Fruit fly (Drosophila melanogaster) whole organism, embryonic: ENCODE data around the gene CG42237.
A peak's percentile ranks its signal among the peaks of the same experiment; 100 is the strongest.

ENCODE experiments used
- CG10147 ChIP-seq: fragments of 200-800 bp; sonication (Bioruptor generic); optimal IDR thresholded peaks from 2 replicates; lab custom pipeline; 2019; ENCODE audit warnings: missing biosample characterization, mild to moderate bottlenecking, missing genetic modification characterization, moderate library complexity
- CG10267 ChIP-seq: fragments of 200-800 bp; sonication (Bioruptor generic); optimal IDR thresholded peaks from 2 replicates; lab custom pipeline; 2018; ENCODE audit warnings: missing biosample characterization, mild to moderate bottlenecking, missing genetic modification characterization, moderate library complexity
- CG10321 ChIP-seq: fragments of 200-800 bp; sonication (Bioruptor generic); IDR thresholded peaks from 2 replicates; pipeline ENCODE4 v1.3.6; 2022; ENCODE audit warnings: missing biosample characterization, missing genetic modification characterization
- CG11560 ChIP-seq: fragments of 200-800 bp; sonication (Bioruptor generic); IDR thresholded peaks from 3 replicates; pipeline ENCODE4 v1.3.6; 2022; ENCODE audit warnings: missing biosample characterization, missing genetic modification characterization
- CG11695 ChIP-seq: fragments of 200-800 bp; sonication (Bioruptor generic); IDR thresholded peaks from 3 replicates; pipeline ENCODE4 v1.3.6; 2022; ENCODE audit warnings: missing biosample characterization, missing genetic modification characterization
- CG12071 ChIP-seq: fragments of 200-800 bp; sonication (Bioruptor generic); optimal IDR thresholded peaks from 3 replicates; lab custom pipeline; 2018; ENCODE audit warnings: missing biosample characterization, mild to moderate bottlenecking, missing genetic modification characterization
- CG1233 ChIP-seq: fragments of 200-800 bp; sonication (Bioruptor generic); optimal IDR thresholded peaks from 4 replicates; lab custom pipeline; 2018; ENCODE audit warnings: missing biosample characterization, mild to moderate bottlenecking, missing genetic modification characterization
- CG13775 ChIP-seq: fragments of 200-800 bp; sonication (Bioruptor generic); optimal IDR thresholded peaks from 3 replicates; lab custom pipeline; 2017; ENCODE audit warnings: missing biosample characterization, mild to moderate bottlenecking, missing genetic modification characterization
- CG14667 ChIP-seq: fragments of 200-800 bp; sonication (Bioruptor generic); IDR thresholded peaks from 2 replicates; pipeline ENCODE4 v1.3.6; 2022; ENCODE audit warnings: missing biosample characterization, missing genetic modification characterization
- CG15073 ChIP-seq: fragments of 200-800 bp; sonication (Bioruptor generic); optimal IDR thresholded peaks from 2 replicates; lab custom pipeline; 2016; ENCODE audit warnings: missing biosample characterization, missing genetic modification characterization
- CG1832 ChIP-seq: fragments of 200-800 bp; sonication (Bioruptor generic); optimal IDR thresholded peaks from 2 replicates; lab custom pipeline; 2017; ENCODE audit warnings: missing biosample characterization, mild to moderate bottlenecking, missing genetic modification characterization, inconsistent platforms
- CG18476 ChIP-seq: fragments of 200-800 bp; sonication (Bioruptor generic); optimal IDR thresholded peaks from 2 replicates; lab custom pipeline; 2016; ENCODE audit warnings: missing biosample characterization, mild to moderate bottlenecking, missing genetic modification characterization
- CG4424 ChIP-seq: fragments of 200-800 bp; sonication (Bioruptor generic); optimal IDR thresholded peaks from 3 replicates; lab custom pipeline; 2016; ENCODE audit warnings: missing biosample characterization, missing genetic modification characterization
- CG6765 ChIP-seq: fragments of 200-800 bp; sonication (Bioruptor generic); optimal IDR thresholded peaks from 3 replicates; lab custom pipeline; 2017; ENCODE audit warnings: missing biosample characterization, mild to moderate bottlenecking, missing genetic modification characterization
- CG7745 ChIP-seq: fragments of 200-800 bp; sonication (Bioruptor generic); optimal IDR thresholded peaks from 2 replicates; lab custom pipeline; 2018; ENCODE audit warnings: missing biosample characterization, mild to moderate bottlenecking, missing genetic modification characterization, moderate library complexity
- CG7928 ChIP-seq: fragments of 200-800 bp; sonication (Bioruptor generic); optimal IDR thresholded peaks from 2 replicates; lab custom pipeline; 2017; ENCODE audit warnings: missing biosample characterization, mild to moderate bottlenecking, missing genetic modification characterization
- CG8089 ChIP-seq: fragments of 200-800 bp; sonication (Bioruptor generic); optimal IDR thresholded peaks from 3 replicates; lab custom pipeline; 2016; ENCODE audit warnings: missing biosample characterization, missing genetic modification characterization
- CG8765 ChIP-seq: fragments of 200-800 bp; sonication (Bioruptor generic); IDR thresholded peaks from 2 replicates; pipeline ENCODE4 v1.3.6; 2022; ENCODE audit warnings: missing biosample characterization, missing genetic modification characterization
- CG8924 ChIP-seq: fragments of 200-800 bp; optimal IDR thresholded peaks from 3 replicates; lab custom pipeline; 2019; ENCODE audit warnings: missing biosample characterization, mild to moderate bottlenecking, missing genetic modification characterization, moderate library complexity
- CG9797 ChIP-seq: fragments of 200-800 bp; sonication (Bioruptor generic); optimal IDR thresholded peaks from 3 replicates; lab custom pipeline; 2018; ENCODE audit warnings: missing biosample characterization, mild to moderate bottlenecking, missing genetic modification characterization
- CG9932 ChIP-seq: fragments of 200-800 bp; sonication (Bioruptor generic); IDR thresholded peaks from 2 replicates; pipeline ENCODE4 v1.3.6; 2022; ENCODE audit warnings: missing biosample characterization, missing genetic modification characterization
- Dbx ChIP-seq: fragments of 200-800 bp; sonication (Bioruptor generic); IDR thresholded peaks from 3 replicates; pipeline ENCODE4 v1.3.6; 2022; ENCODE audit warnings: missing biosample characterization, missing genetic modification characterization
- Dref ChIP-seq: fragments of 200-800 bp; sonication (Bioruptor generic); IDR thresholded peaks from 2 replicates; pipeline ENCODE4 v1.3.6; 2022; ENCODE audit warnings: missing biosample characterization, missing genetic modification characterization
- Drgx ChIP-seq: fragments of 200-800 bp; sonication (Bioruptor generic); IDR thresholded peaks from 2 replicates; pipeline ENCODE4 v1.3.6; 2022; ENCODE audit warnings: missing biosample characterization, missing genetic modification characterization
- HHEX ChIP-seq: fragments of 200-800 bp; sonication (Bioruptor generic); optimal IDR thresholded peaks from 3 replicates; lab custom pipeline; 2017; ENCODE audit warnings: missing biosample characterization, mild to moderate bottlenecking, missing genetic modification characterization, missing genetic modification reagents
- HLHmδ ChIP-seq: fragments of 200-800 bp; sonication (Bioruptor generic); optimal IDR thresholded peaks from 2 replicates; lab custom pipeline; 2018; ENCODE audit warnings: missing biosample characterization, mild to moderate bottlenecking, missing genetic modification characterization, moderate library complexity
- Hand ChIP-seq: fragments of 200-800 bp; sonication (Bioruptor generic); optimal IDR thresholded peaks from 2 replicates; lab custom pipeline; 2017; ENCODE audit warnings: mild to moderate bottlenecking, missing biosample characterization, missing genetic modification reagents, missing genetic modification characterization
- Hmr ChIP-seq: fragments of 200-800 bp; sonication (Bioruptor generic); optimal IDR thresholded peaks from 3 replicates; lab custom pipeline; 2017; ENCODE audit warnings: mild to moderate bottlenecking, missing biosample characterization, missing genetic modification reagents, missing genetic modification characterization
- Mes4 ChIP-seq: fragments of 200-800 bp; sonication (Bioruptor generic); optimal IDR thresholded peaks from 2 replicates; lab custom pipeline; 2016; ENCODE audit warnings: missing biosample characterization, missing genetic modification characterization
- Nf-YA ChIP-seq: fragments of 200-800 bp; sonication (Bioruptor generic); IDR thresholded peaks from 2 replicates; pipeline ENCODE4 v1.3.6; 2022; ENCODE audit warnings: missing biosample characterization, missing genetic modification characterization
- Tbp ChIP-seq: fragments of >200 bp; optimal IDR thresholded peaks from 2 replicates; lab custom pipeline; 2018; ENCODE audit warnings: missing biosample characterization, missing genetic modification characterization
- Vsx1 ChIP-seq: fragments of 200-800 bp; sonication (Bioruptor generic); optimal IDR thresholded peaks from 2 replicates; lab custom pipeline; 2017; ENCODE audit warnings: missing biosample characterization, mild to moderate bottlenecking, missing genetic modification characterization, missing genetic modification reagents
- ash1 ChIP-seq: fragments of 200-800 bp; sonication (Bioruptor generic); optimal IDR thresholded peaks from 2 replicates; lab custom pipeline; 2018; ENCODE audit warnings: missing biosample characterization, mild to moderate bottlenecking, missing genetic modification characterization
- chn ChIP-seq: fragments of 200-800 bp; sonication (Bioruptor generic); optimal IDR thresholded peaks from 2 replicates; lab custom pipeline; 2016; ENCODE audit warnings: missing biosample characterization, missing genetic modification characterization
- danr ChIP-seq: fragments of 200-800 bp; sonication (Bioruptor generic); IDR thresholded peaks from 2 replicates; pipeline ENCODE4 v1.3.6; 2022; ENCODE audit warnings: missing biosample characterization, missing genetic modification characterization
- hb ChIP-seq: fragments of 200-800 bp; sonication (Bioruptor generic); IDR thresholded peaks from 3 replicates; pipeline ENCODE4 v1.3.6; 2022; ENCODE audit warnings: missing biosample characterization, missing genetic modification characterization; ENCODE audit not compliant: partially characterized antibody
- her ChIP-seq: fragments of 200-800 bp; sonication (Bioruptor generic); optimal IDR thresholded peaks from 2 replicates; lab custom pipeline; 2016; ENCODE audit warnings: missing biosample characterization, missing genetic modification characterization
- klu ChIP-seq: fragments of 200-800 bp; sonication (Bioruptor generic); IDR thresholded peaks from 2 replicates; pipeline ENCODE4 v1.3.6; 2022; ENCODE audit warnings: missing biosample characterization, missing genetic modification characterization
- knrl ChIP-seq: fragments of 200-800 bp; sonication (Bioruptor generic); IDR thresholded peaks from 3 replicates; pipeline ENCODE4 v1.3.6; 2022; ENCODE audit warnings: missing biosample characterization, missing genetic modification characterization; ENCODE audit not compliant: partially characterized antibody
- nom ChIP-seq: fragments of 200-800 bp; sonication (Bioruptor generic); optimal IDR thresholded peaks from 2 replicates; lab custom pipeline; 2017; ENCODE audit warnings: missing biosample characterization, missing genetic modification characterization, mild to moderate bottlenecking, moderate library complexity, missing genetic modification reagents
- peb ChIP-seq: fragments of 200-800 bp; sonication (Bioruptor generic); IDR thresholded peaks from 2 replicates; pipeline ENCODE4 v1.3.6; 2022; ENCODE audit warnings: missing biosample characterization, missing genetic modification characterization
- phol ChIP-seq: fragments of 200-800 bp; sonication (Bioruptor generic); optimal IDR thresholded peaks from 3 replicates; lab custom pipeline; 2018; ENCODE audit warnings: missing biosample characterization, mild to moderate bottlenecking, missing genetic modification characterization, moderate library complexity
- sens-2 ChIP-seq: fragments of 200-800 bp; sonication (Bioruptor generic); IDR thresholded peaks from 2 replicates; pipeline ENCODE4 v1.3.6; 2022; ENCODE audit warnings: missing biosample characterization, missing genetic modification characterization
- sim ChIP-seq: fragments of 200-800 bp; sonication (Bioruptor generic); IDR thresholded peaks from 2 replicates; pipeline ENCODE4 v1.3.6; 2022; ENCODE audit warnings: missing biosample characterization, missing genetic modification characterization
- tio ChIP-seq: fragments of 200-800 bp; sonication (Bioruptor generic); optimal IDR thresholded peaks from 2 replicates; lab custom pipeline; 2017; ENCODE audit warnings: missing biosample characterization, missing genetic modification characterization, inconsistent platforms
- trh ChIP-seq: fragments of 200-800 bp; sonication (Bioruptor generic); optimal IDR thresholded peaks from 2 replicates; lab custom pipeline; 2016; ENCODE audit warnings: missing biosample characterization, missing genetic modification characterization
- ttk ChIP-seq: fragments of 200-800 bp; sonication (Bioruptor generic); IDR thresholded peaks from 2 replicates; pipeline ENCODE4 v2.1.2; 2022; ENCODE audit warnings: missing biosample characterization, missing genetic modification characterization
- vnd ChIP-seq: fragments of 200-800 bp; sonication (Bioruptor generic); IDR thresholded peaks from 3 replicates; pipeline ENCODE4 v1.3.6; 2022; ENCODE audit warnings: missing biosample characterization, missing genetic modification characterization; ENCODE audit not compliant: partially characterized antibody
- yki ChIP-seq: fragments of >200 bp; optimal IDR thresholded peaks from 3 replicates; lab custom pipeline; 2018
- zf30C ChIP-seq: fragments of 200-800 bp; sonication (Bioruptor generic); optimal IDR thresholded peaks from 3 replicates; lab custom pipeline; 2018; ENCODE audit warnings: missing biosample characterization, mild to moderate bottlenecking, missing genetic modification characterization

CG42237 gene

DNA sequence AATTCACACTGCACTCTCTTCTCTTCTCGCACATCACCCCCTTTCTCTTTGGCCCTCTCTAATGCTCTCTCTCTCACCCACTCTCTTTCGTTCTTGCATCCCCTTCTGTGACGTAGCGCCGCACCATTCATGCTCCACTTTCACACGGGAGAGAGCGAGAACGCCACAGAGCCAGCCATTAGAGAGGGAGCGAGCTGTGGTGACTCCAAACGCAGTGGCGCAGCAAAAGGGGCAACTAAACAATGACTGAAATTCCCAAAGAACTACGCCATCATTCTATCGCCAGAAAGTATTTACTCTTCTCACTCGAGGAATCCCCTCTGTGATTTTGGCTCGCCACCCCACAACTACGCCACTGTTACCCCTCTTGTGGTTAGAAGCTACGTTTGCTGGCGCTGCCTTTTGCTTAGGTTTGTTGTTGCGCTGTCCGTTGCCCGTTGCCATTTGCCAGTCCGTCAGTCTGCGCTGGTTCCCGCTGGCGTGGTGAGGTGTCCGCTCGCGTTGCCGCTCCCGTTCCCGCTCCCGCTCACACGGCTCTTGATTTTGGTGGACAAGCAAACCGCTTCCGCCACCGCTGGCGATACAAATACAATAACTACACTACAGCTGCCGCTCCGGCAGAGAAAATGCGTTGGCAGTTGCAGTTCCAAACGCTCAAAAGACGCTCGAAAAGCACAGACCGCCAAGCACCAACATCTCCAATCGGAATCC lies 16.3 kb downstream of the CG42237 start (continued):
- peak; percentile 72 for TF ChIP-seq CG7745
- TF ChIP-seq Dref (GFP tag; lab: Robert Waterston, UW) = peak; percentile 58
- peak; percentile 99 for TF ChIP-seq CG12071 (GFP tag; lab: Kevin White, UChicago)
- peak; percentile 94 for TF ChIP-seq CG1832 (GFP tag; lab: Kevin White, UChicago)
- TF ChIP-seq Hmr (GFP tag; lab: Kevin White, UChicago) = peak; percentile 100
- TF ChIP-seq ttk (GFP tag; lab: Robert Waterston, UW) = peak; percentile 100
- no peak for TF ChIP-seq vnd
- TF ChIP-seq CG10321 (GFP tag; lab: Robert Waterston, UW) = peak; percentile 89
- TF ChIP-seq Mes4 (GFP tag; lab: Kevin White, UChicago) = peak; percentile 99
- peak; percentile 95 for TF ChIP-seq phol (tag; lab: Kevin White, UChicago)
- peak; percentile 98 for TF ChIP-seq CG8089
- TF ChIP-seq CG11695 (GFP tag; lab: Robert Waterston, UW) = peak; percentile 98
- TF ChIP-seq HLHmδ (GFP tag; lab: Kevin White, UChicago) = peak; percentile 58
- peak; percentile 97 for TF ChIP-seq tio (GFP tag; lab: Kevin White, UChicago)
- peak; percentile 100 for TF ChIP-seq Drgx (GFP tag; lab: Robert Waterston, UW)
- TF ChIP-seq hb (GFP tag; lab: Robert Waterston, UW) = 0 out of 3 replicates have a peak, but pooled peaks have one; percentile 50
- peak; percentile 99 for TF ChIP-seq Dbx (GFP tag; lab: Robert Waterston, UW)
- peak; percentile 97 for TF ChIP-seq CG6765 (GFP tag; lab: Kevin White, UChicago)
- TF ChIP-seq danr = peak; percentile 98
- peak; percentile 99 for TF ChIP-seq CG4424 (GFP tag; lab: Kevin White, UChicago)
- peak; percentile 85 for TF ChIP-seq CG7928 (GFP tag; lab: Kevin White, UChicago)
- TF ChIP-seq CG14667 (GFP tag; lab: Robert Waterston, UW) = peak; percentile 99
- TF ChIP-seq zf30C (GFP tag; lab: Kevin White, UChicago) = peak; percentile 42
- TF ChIP-seq chn (GFP tag; lab: Kevin White, UChicago) = peak; percentile 99
- TF ChIP-seq klu (GFP tag; lab: Robert Waterston, UW) = peak; percentile 98
- peak; percentile 92 for TF ChIP-seq CG10267 (tag; lab: Kevin White, UChicago)
- peak; percentile 97 for TF ChIP-seq CG18476 (GFP tag; lab: Kevin White, UChicago)
- peak; percentile 98 for TF ChIP-seq her (GFP tag; lab: Kevin White, UChicago)
- TF ChIP-seq CG13775 = peak; percentile 97
- TF ChIP-seq sens-2 (GFP tag; lab: Robert Waterston, UW) = peak; percentile 98
- TF ChIP-seq Hand (GFP tag; lab: Kevin White, UChicago) = peak; percentile 98
- TF ChIP-seq Tbp = no peak
- TF ChIP-seq trh = peak; percentile 95
- TF ChIP-seq CG10147 (GFP tag; lab: Kevin White, UChicago) = peak; percentile 97
- peak; percentile 48; the same call in 1 of the 3 replicates for TF ChIP-seq knrl
- peak; percentile 97 for TF ChIP-seq Nf-YA (GFP tag; lab: Robert Waterston, UW)
- peak; percentile 99 for TF ChIP-seq CG8924
- peak; percentile 99 for TF ChIP-seq HHEX (GFP tag; lab: Kevin White, UChicago)
- TF ChIP-seq sim (GFP tag; lab: Robert Waterston, UW) = peak; percentile 98
- peak; percentile 98 for TF ChIP-seq ash1
- peak; percentile 70 for TF ChIP-seq CG9797
- TF ChIP-seq CG8765 = peak; percentile 99
- TF ChIP-seq CG9932 (GFP tag; lab: Robert Waterston, UW) = peak; percentile 100
- TF ChIP-seq peb = peak; percentile 97
- TF ChIP-seq CG11560 (tag; lab: Robert Waterston, UW) = peak; percentile 94
- peak; percentile 98 for TF ChIP-seq CG1233 (GFP tag; lab: Kevin White, UChicago)
- peak; percentile 93 for TF ChIP-seq yki (lab: Kevin White, UChicago)
- peak; percentile 94 for TF ChIP-seq Vsx1
- peak; percentile 73 for TF ChIP-seq nom (GFP tag; lab: Kevin White, UChicago)
- peak; percentile 87 for TF ChIP-seq CG15073 (GFP tag; lab: Kevin White, UChicago)
